Fruit fly (Drosophila melanogaster): Measurements from ENCODE around the gene ATPsynCF6.

The ATPsynCF6 gene

DNA sequence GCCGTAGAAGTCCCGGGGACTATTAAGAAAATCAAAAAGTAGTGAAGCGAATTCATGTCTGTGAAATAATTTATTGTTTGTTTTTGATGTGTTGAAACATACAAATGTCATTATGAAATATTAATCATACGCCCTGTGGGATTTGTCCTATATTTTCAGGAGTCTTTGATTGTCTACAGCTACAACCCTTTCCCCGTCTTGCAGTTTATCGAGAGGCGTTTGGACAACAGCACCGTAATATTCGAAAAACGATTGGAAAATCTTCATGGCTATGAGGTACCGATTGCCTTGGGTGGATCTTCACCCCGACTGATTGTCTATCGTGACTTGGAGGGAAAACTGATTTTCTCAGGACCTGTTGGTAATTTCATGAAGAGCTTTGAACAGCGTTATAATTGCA lies 47.8 kb upstream of the ATPsynCF6 start, which contains the start of gene CG17380:
TSS of gene CG17380 (minus strand) at position 101 of the 400 bp plus-strand sequence.
- no peak for TF ChIP-seq OdsH (GFP tag; optimal IDR thresholded peaks at IDR 0.05)
- no peak for TF ChIP-seq GATAd (GFP tag; optimal IDR thresholded peaks at IDR 0.05)
- TF ChIP-seq tai (GFP tag; optimal IDR thresholded peaks at IDR 0.05): no peak
- no peak for TF ChIP-seq foxo (GFP tag; optimal IDR thresholded peaks at IDR 0.05)
- no peak for TF ChIP-seq pan (optimal IDR thresholded peaks at IDR 0.05)

DNA sequence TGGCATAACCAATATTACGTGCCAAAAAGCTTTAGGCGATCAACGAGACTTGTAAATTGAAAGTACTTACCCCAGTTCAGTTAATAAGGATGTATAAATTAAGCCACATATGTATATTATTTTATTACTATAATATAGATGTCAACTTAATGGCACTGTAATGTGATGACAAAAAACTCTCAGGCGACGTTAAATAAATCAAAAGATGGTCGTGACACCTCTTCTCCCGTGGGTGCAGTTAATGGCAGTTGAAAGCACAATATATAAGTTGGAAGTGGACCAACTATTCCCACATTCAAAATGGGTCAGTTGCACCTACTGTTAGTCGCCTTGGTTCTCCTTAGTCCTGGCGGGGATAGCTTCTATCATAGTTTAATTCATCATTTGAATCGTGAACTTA lies 46.6 kb upstream of the ATPsynCF6 start, which contains the start of gene Ir94d:
TSS of gene Ir94d (plus strand) at position 301 of the 400 bp plus-strand sequence.
- TF ChIP-seq Abd-B (GFP tag; optimal IDR thresholded peaks at IDR 0.05): no peak
- TF ChIP-seq Vsx2 (GFP tag; optimal IDR thresholded peaks at IDR 0.05; ENCODE audit: partially characterized antibody): no peak
- TF ChIP-seq h (GFP tag; optimal IDR thresholded peaks at IDR 0.05): no peak
- no peak for TF ChIP-seq Sp1 (GFP tag; optimal IDR thresholded peaks at IDR 0.05)
- no peak for TF ChIP-seq psq (GFP tag; optimal IDR thresholded peaks at IDR 0.05)
- no peak for TF ChIP-seq sage (GFP tag; optimal IDR thresholded peaks at IDR 0.05)
- no peak for TF ChIP-seq jim (GFP tag; optimal IDR thresholded peaks at IDR 0.05)
- no peak for TF ChIP-seq HLH106 (tag; optimal IDR thresholded peaks at IDR 0.05)
- TF ChIP-seq GATAd (GFP tag; optimal IDR thresholded peaks at IDR 0.05): no peak
- TF ChIP-seq Rel (GFP tag; optimal IDR thresholded peaks at IDR 0.05): no peak
- TF ChIP-seq Rel (tag; optimal IDR thresholded peaks at IDR 0.05): no peak
- no peak for TF ChIP-seq Hr78 (GFP tag; optimal IDR thresholded peaks at IDR 0.05)
- TF ChIP-seq OdsH (GFP tag; optimal IDR thresholded peaks at IDR 0.05): no peak
- TF ChIP-seq sv (GFP tag; optimal IDR thresholded peaks at IDR 0.05): no peak
- TF ChIP-seq tai (GFP tag; optimal IDR thresholded peaks at IDR 0.05): no peak
- TF ChIP-seq dsf (GFP tag; optimal IDR thresholded peaks at IDR 0.05; ENCODE audit: borderline replicate concordance): no peak
- no peak for TF ChIP-seq lola (GFP tag; optimal IDR thresholded peaks at IDR 0.05)
- TF ChIP-seq Dif (GFP tag; optimal IDR thresholded peaks at IDR 0.05; ENCODE audit: partially characterized antibody): no peak
- TF ChIP-seq N (GFP tag; optimal IDR thresholded peaks at IDR 0.05): no peak

dm6 chr3R:23401519-23401918 lies 45.7 kb upstream of the ATPsynCF6 start:
- no peak for TF ChIP-seq woc (GFP tag; optimal IDR thresholded peaks at IDR 0.05)

DNA sequence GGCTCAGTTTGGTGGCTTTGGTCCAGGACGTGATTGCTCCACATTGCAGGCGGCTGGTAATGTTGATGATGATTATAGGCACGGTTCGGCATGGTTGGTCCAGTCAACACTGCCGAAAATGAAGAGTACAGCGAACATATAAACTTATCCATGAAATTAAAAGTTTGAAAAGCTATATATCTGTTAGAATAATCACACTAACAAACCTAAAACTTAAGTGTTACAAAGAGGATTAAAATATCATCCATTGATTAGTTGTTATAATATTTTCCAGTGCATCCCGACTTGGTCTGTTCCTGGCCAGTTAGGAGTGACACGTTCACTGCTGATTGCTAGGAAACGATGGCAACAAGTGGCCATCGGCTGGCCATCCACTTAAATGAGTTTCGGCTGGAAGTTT lies 43.8 kb upstream of the ATPsynCF6 start:
- TF ChIP-seq sv (GFP tag; optimal IDR thresholded peaks at IDR 0.05): no peak
- TF ChIP-seq pan (optimal IDR thresholded peaks at IDR 0.05): no peak
- TF ChIP-seq fru (GFP tag; optimal IDR thresholded peaks at IDR 0.05): no peak
- no peak for TF ChIP-seq HLH106 (tag; optimal IDR thresholded peaks at IDR 0.05)
- TF ChIP-seq Rel (GFP tag; optimal IDR thresholded peaks at IDR 0.05): no peak
- TF ChIP-seq Rel (tag; optimal IDR thresholded peaks at IDR 0.05): no peak
- no peak for TF ChIP-seq Hr78 (GFP tag; optimal IDR thresholded peaks at IDR 0.05)
- no peak for TF ChIP-seq tai (GFP tag; optimal IDR thresholded peaks at IDR 0.05)
- no peak for TF ChIP-seq woc (GFP tag; optimal IDR thresholded peaks at IDR 0.05)
- no peak for TF ChIP-seq GATAd (GFP tag; optimal IDR thresholded peaks at IDR 0.05)
- no peak for TF ChIP-seq Dfd (GFP tag; optimal IDR thresholded peaks at IDR 0.05)

DNA sequence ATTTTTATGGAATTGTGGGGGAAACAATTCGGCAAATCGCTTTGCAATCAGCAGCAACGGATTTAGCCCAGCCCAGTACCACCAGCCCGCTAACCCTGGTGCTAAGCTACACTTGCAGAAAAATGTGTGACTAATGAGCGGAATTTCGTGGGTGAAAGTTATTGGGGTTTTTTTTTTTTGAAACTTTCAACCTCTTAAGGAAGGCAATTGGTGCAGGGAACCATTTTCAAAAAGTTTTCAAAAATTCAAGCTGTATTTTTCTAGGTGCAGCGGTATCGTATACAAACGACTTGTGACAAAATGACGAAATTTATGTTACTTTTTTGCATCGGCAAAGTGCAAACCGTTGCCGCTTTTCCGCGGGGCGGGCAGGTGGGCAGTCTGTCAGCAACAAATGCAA lies 43.1 kb upstream of the ATPsynCF6 start:
- TF ChIP-seq Sp1 (GFP tag; optimal IDR thresholded peaks at IDR 0.05): no peak
- no peak for TF ChIP-seq CG32264 (GFP tag; optimal IDR thresholded peaks at IDR 0.05)
- TF ChIP-seq CrebA (GFP tag; optimal IDR thresholded peaks at IDR 0.05; ENCODE audit: borderline replicate concordance): no peak
- TF ChIP-seq Abd-B (GFP tag; optimal IDR thresholded peaks at IDR 0.05): no peak
- no peak for TF ChIP-seq Hnf4 (GFP tag; optimal IDR thresholded peaks at IDR 0.05)

DNA sequence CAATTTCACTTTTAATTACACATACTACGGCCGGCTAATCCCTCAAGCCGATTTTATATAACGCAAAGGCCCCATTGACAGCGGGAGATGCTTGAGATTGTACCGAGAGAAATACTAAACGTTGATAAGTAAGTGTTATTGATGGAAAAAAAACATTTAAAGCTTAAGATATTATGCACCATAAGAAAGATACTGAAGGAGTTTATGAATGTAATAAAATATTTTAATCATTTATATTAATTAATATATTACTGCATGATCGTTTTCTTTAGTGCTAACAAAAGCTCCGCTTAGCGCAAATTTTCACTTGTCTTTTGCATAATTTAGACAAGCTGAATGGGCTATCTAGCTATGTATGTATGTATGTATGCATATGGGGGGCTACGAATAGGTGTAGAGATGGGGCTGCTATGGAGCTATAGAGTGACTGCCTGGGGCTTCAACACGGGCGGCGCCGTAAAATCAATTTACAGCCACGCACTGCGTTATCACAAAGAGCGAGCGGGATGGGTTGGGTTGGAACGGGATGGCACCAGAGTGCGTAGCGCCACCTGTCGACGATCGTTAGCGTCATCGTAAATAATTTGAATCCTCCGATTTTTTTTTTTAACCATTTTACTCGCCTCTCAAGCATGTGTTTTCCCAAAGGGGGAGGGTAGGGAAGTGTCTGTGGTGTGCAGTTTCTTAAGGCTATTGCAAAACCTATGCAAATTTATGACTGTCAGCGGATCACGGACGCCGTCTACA lies 40.9 kb upstream of the ATPsynCF6 start:
- TF ChIP-seq woc (GFP tag; optimal IDR thresholded peaks at IDR 0.05) (no peak), Rel (GFP tag; optimal IDR thresholded peaks at IDR 0.05) (no peak), Rel (tag; optimal IDR thresholded peaks at IDR 0.05) (no peak), rgr (GFP tag; optimal IDR thresholded peaks at IDR 0.05) (no peak), dl (GFP tag; optimal IDR thresholded peaks at IDR 0.05; ENCODE audit: insufficient read depth in 1 of 2, partially characterized antibody in 2 of 2) (no peak), Jra (GFP tag; optimal IDR thresholded peaks at IDR 0.05) (no peak)
